Fruit fly (Drosophila melanogaster) whole organism, embryonic: ENCODE data around the gene CG32459.

ENCODE experiments used
- B-H1 ChIP-seq: fragments of 200-800 bp; sonication (Bioruptor generic); IDR thresholded peaks from 3 replicates; pipeline ENCODE4 v1.3.6; 2022; ENCODE audit warnings: missing biosample characterization, missing genetic modification characterization
- Bdp1 ChIP-seq: fragments of 200-800 bp; sonication (Bioruptor generic); optimal IDR thresholded peaks from 3 replicates; lab custom pipeline; 2016; ENCODE audit warnings: missing biosample characterization, missing genetic modification characterization
- Bteb2 ChIP-seq: fragments of 200-800 bp; sonication (Bioruptor generic); optimal IDR thresholded peaks from 2 replicates; lab custom pipeline; 2016; ENCODE audit warnings: missing biosample characterization, missing genetic modification characterization
- CG10147 ChIP-seq: fragments of 200-800 bp; sonication (Bioruptor generic); optimal IDR thresholded peaks from 2 replicates; lab custom pipeline; 2019; ENCODE audit warnings: missing biosample characterization, mild to moderate bottlenecking, missing genetic modification characterization, moderate library complexity
- CG11504 ChIP-seq: fragments of 200-800 bp; sonication (Bioruptor generic); optimal IDR thresholded peaks from 3 replicates; lab custom pipeline; 2019; ENCODE audit warnings: missing biosample characterization, mild to moderate bottlenecking, missing genetic modification characterization, moderate library complexity
- CG14860 ChIP-seq: fragments of 200-800 bp; sonication (Bioruptor generic); IDR thresholded peaks from 3 replicates; pipeline ENCODE4 v1.3.6; 2022; ENCODE audit warnings: missing biosample characterization, missing genetic modification characterization; ENCODE audit not compliant: partially characterized antibody
- CG18011 ChIP-seq: fragments of 200-800 bp; sonication (Bioruptor generic); optimal IDR thresholded peaks from 2 replicates; lab custom pipeline; 2017; ENCODE audit warnings: missing biosample characterization, missing genetic modification characterization, mild to moderate bottlenecking, moderate library complexity, missing genotype
- CG1832 ChIP-seq: fragments of 200-800 bp; sonication (Bioruptor generic); optimal IDR thresholded peaks from 2 replicates; lab custom pipeline; 2017; ENCODE audit warnings: missing biosample characterization, mild to moderate bottlenecking, missing genetic modification characterization, inconsistent platforms
- CG2875 ChIP-seq: fragments of 200-800 bp; sonication (Bioruptor generic); optimal IDR thresholded peaks from 2 replicates; lab custom pipeline; 2017; ENCODE audit warnings: missing biosample characterization, mild to moderate bottlenecking, missing genetic modification characterization, missing genetic modification reagents
- CG30431 ChIP-seq: fragments of 200-800 bp; sonication (Bioruptor generic); optimal IDR thresholded peaks from 2 replicates; lab custom pipeline; 2017; ENCODE audit warnings: missing biosample characterization, missing genetic modification characterization
- CG3163 ChIP-seq: fragments of 200-800 bp; sonication (Bioruptor generic); optimal IDR thresholded peaks from 3 replicates; lab custom pipeline; 2016; ENCODE audit warnings: missing biosample characterization, missing genetic modification characterization
- CG34224 ChIP-seq: fragments of 200-800 bp; sonication (Bioruptor generic); IDR thresholded peaks from 3 replicates; pipeline ENCODE4 v1.3.6; 2022; ENCODE audit warnings: missing biosample characterization, missing genetic modification characterization; ENCODE audit not compliant: partially characterized antibody
- CG42726 ChIP-seq: fragments of 200-800 bp; sonication (Bioruptor generic); IDR thresholded peaks from 2 replicates; pipeline ENCODE4 v1.3.6; 2022; ENCODE audit warnings: missing biosample characterization, missing genetic modification characterization; ENCODE audit not compliant: partially characterized antibody
- CG4854 ChIP-seq: fragments of 200-800 bp; sonication (Bioruptor generic); optimal IDR thresholded peaks from 2 replicates; lab custom pipeline; 2016; ENCODE audit warnings: missing biosample characterization, missing genetic modification characterization, inconsistent platforms
- CG6689 ChIP-seq: fragments of 200-800 bp; sonication (Bioruptor generic); IDR thresholded peaks from 2 replicates; pipeline ENCODE4 v1.3.6; 2022; ENCODE audit warnings: missing biosample characterization, missing genetic modification characterization
- CG8281 ChIP-seq: fragments of 200-800 bp; sonication (Bioruptor generic); optimal IDR thresholded peaks from 2 replicates; lab custom pipeline; 2018; ENCODE audit warnings: missing biosample characterization, mild to moderate bottlenecking, missing genetic modification characterization, moderate library complexity
- CG8924 ChIP-seq: fragments of 200-800 bp; optimal IDR thresholded peaks from 3 replicates; lab custom pipeline; 2019; ENCODE audit warnings: missing biosample characterization, mild to moderate bottlenecking, missing genetic modification characterization, moderate library complexity
- Doc2 ChIP-seq: fragments of 200-800 bp; sonication (Bioruptor generic); IDR thresholded peaks from 2 replicates; pipeline ENCODE4 v1.3.6; 2022; ENCODE audit warnings: missing biosample characterization, missing genetic modification characterization
- Doc3 ChIP-seq: fragments of 200-800 bp; sonication (Bioruptor generic); IDR thresholded peaks from 3 replicates; pipeline ENCODE4 v1.3.6; 2022; ENCODE audit warnings: missing biosample characterization, missing genetic modification characterization; ENCODE audit not compliant: partially characterized antibody
- E2f1 ChIP-seq: fragments of 200-800 bp; sonication (Bioruptor generic); IDR thresholded peaks from 2 replicates; pipeline ENCODE4 v1.3.6; 2022; ENCODE audit warnings: missing biosample characterization, missing genetic modification characterization
- Elba2 ChIP-seq: fragments of 200-800 bp; sonication (Bioruptor generic); optimal IDR thresholded peaks from 3 replicates; lab custom pipeline; 2016; ENCODE audit warnings: missing biosample characterization, missing genetic modification characterization
- Ets65A ChIP-seq: fragments of 200-800 bp; sonication (Bioruptor generic); peaks from one replicate; lab custom pipeline; 2016; ENCODE audit warnings: missing biosample characterization, missing genetic modification characterization
- H15 ChIP-seq: fragments of 200-800 bp; sonication (Bioruptor generic); IDR thresholded peaks from 3 replicates; pipeline ENCODE4 v1.3.6; 2022; ENCODE audit warnings: missing biosample characterization, missing genetic modification characterization
- HLH3B ChIP-seq: fragments of 200-800 bp; sonication (Bioruptor generic); IDR thresholded peaks from 2 replicates; pipeline ENCODE4 v1.3.6; 2022; ENCODE audit warnings: missing biosample characterization, missing genetic modification characterization
- HLH4C ChIP-seq: fragments of 200-800 bp; sonication (Bioruptor generic); IDR thresholded peaks from 3 replicates; pipeline ENCODE4 v1.3.6; 2022; ENCODE audit warnings: missing biosample characterization, missing genetic modification characterization; ENCODE audit not compliant: partially characterized antibody
- Med ChIP-seq: fragments of 200-800 bp; sonication (Bioruptor generic); peaks from one replicate; lab custom pipeline; 2016; ENCODE audit warnings: missing biosample characterization, missing genetic modification characterization, mild to moderate bottlenecking, inconsistent platforms, moderate library complexity
- Mes4 ChIP-seq: fragments of 200-800 bp; sonication (Bioruptor generic); optimal IDR thresholded peaks from 2 replicates; lab custom pipeline; 2016; ENCODE audit warnings: missing biosample characterization, missing genetic modification characterization
- Mrtf ChIP-seq: fragments of 200-800 bp; sonication (Bioruptor generic); IDR thresholded peaks from 3 replicates; pipeline ENCODE4 v1.3.6; 2022; ENCODE audit warnings: missing biosample characterization, missing genetic modification characterization
- Oaz ChIP-seq: fragments of 200-800 bp; sonication (Bioruptor generic); IDR thresholded peaks from 2 replicates; pipeline ENCODE4 v1.3.6; 2022; ENCODE audit warnings: missing biosample characterization, missing genetic modification characterization
- chinmo ChIP-seq: fragments of 200-800 bp; sonication (Bioruptor generic); IDR thresholded peaks from 4 replicates; pipeline ENCODE4 v1.3.6; 2022; ENCODE audit warnings: missing biosample characterization, missing genetic modification characterization; ENCODE audit not compliant: partially characterized antibody
- corto ChIP-seq: fragments of 200-800 bp; sonication (Bioruptor generic); optimal IDR thresholded peaks from 2 replicates; lab custom pipeline; 2016; ENCODE audit warnings: missing biosample characterization, mild to moderate bottlenecking, missing genetic modification characterization, moderate library complexity
- crc ChIP-seq: fragments of 200-800 bp; sonication (Bioruptor generic); optimal IDR thresholded peaks from 2 replicates; lab custom pipeline; 2016; ENCODE audit warnings: missing biosample characterization, missing genetic modification characterization
- crol ChIP-seq: fragments of 200-800 bp; sonication (Bioruptor generic); IDR thresholded peaks from 2 replicates; pipeline ENCODE4 v1.3.6; 2022; ENCODE audit warnings: missing biosample characterization, missing genetic modification characterization
- dmrt99B ChIP-seq: fragments of 200-800 bp; sonication (Bioruptor generic); optimal IDR thresholded peaks from 2 replicates; lab custom pipeline; 2018; ENCODE audit warnings: missing biosample characterization, mild to moderate bottlenecking, missing genetic modification characterization, moderate library complexity
- h ChIP-seq: fragments of >200 bp; optimal IDR thresholded peaks from 2 replicates; lab custom pipeline; 2017
- nom ChIP-seq: fragments of 200-800 bp; sonication (Bioruptor generic); optimal IDR thresholded peaks from 2 replicates; lab custom pipeline; 2017; ENCODE audit warnings: missing biosample characterization, missing genetic modification characterization, mild to moderate bottlenecking, moderate library complexity, missing genetic modification reagents
- onecut ChIP-seq: fragments of 200-800 bp; sonication (Bioruptor generic); IDR thresholded peaks from 2 replicates; pipeline ENCODE4 v1.3.6; 2022; ENCODE audit warnings: missing biosample characterization, missing genetic modification characterization
- otp ChIP-seq: fragments of 200-800 bp; sonication (Bioruptor generic); IDR thresholded peaks from 3 replicates; pipeline ENCODE4, ENCODE4 v1.3.6; 2022; ENCODE audit warnings: missing biosample characterization, missing genetic modification characterization
- p53 ChIP-seq: fragments of 200-800 bp; sonication (Bioruptor generic); optimal IDR thresholded peaks from 2 replicates; lab custom pipeline; 2016; ENCODE audit warnings: missing biosample characterization, missing genetic modification characterization
- ro ChIP-seq: fragments of 200-800 bp; sonication (Bioruptor generic); IDR thresholded peaks from 2 replicates; pipeline ENCODE4 v1.3.6; 2022; ENCODE audit warnings: missing biosample characterization, missing genetic modification characterization
- ssp ChIP-seq: fragments of 200-800 bp; sonication (Bioruptor generic); IDR thresholded peaks from 2 replicates; pipeline ENCODE4 v1.3.6; 2022; ENCODE audit warnings: missing biosample characterization, missing genetic modification characterization
- tna ChIP-seq: fragments of 200-800 bp; sonication (Bioruptor generic); IDR thresholded peaks from 2 replicates; pipeline ENCODE4 v1.3.6; 2022; ENCODE audit warnings: missing biosample characterization, missing genetic modification characterization; ENCODE audit not compliant: partially characterized antibody
- trh ChIP-seq: fragments of 200-800 bp; sonication (Bioruptor generic); optimal IDR thresholded peaks from 2 replicates; lab custom pipeline; 2016; ENCODE audit warnings: missing biosample characterization, missing genetic modification characterization
- unc-4 ChIP-seq: fragments of 200-800 bp; sonication (Bioruptor generic); IDR thresholded peaks from 2 replicates; pipeline ENCODE4 v1.3.6; 2022; ENCODE audit warnings: missing biosample characterization, missing genetic modification characterization; ENCODE audit not compliant: partially characterized antibody
- wdn ChIP-seq: fragments of 200-800 bp; sonication (Bioruptor generic); IDR thresholded peaks from 2 replicates; pipeline ENCODE4 v1.3.6; 2022; ENCODE audit warnings: missing biosample characterization, missing genetic modification characterization
- yki ChIP-seq: fragments of >200 bp; optimal IDR thresholded peaks from 3 replicates; lab custom pipeline; 2018
- z ChIP-seq: fragments of 200-800 bp; sonication (Bioruptor generic); IDR thresholded peaks from 3 replicates; pipeline ENCODE4 v1.3.6; 2022; ENCODE audit warnings: missing biosample characterization, missing genetic modification characterization

CG32459 gene

dm6 chr3L:22824668-22825192, 31.1 kb downstream of the CG32459 start (continued):
- no peak for TF ChIP-seq dmrt99B (tag; lab: Kevin White, UChicago)
- TF ChIP-seq wdn: no peak
- TF ChIP-seq CG14860 (GFP tag; lab: Robert Waterston, UW): no peak
- TF ChIP-seq CG34224 (GFP tag; lab: Robert Waterston, UW): peak; percentile 63; the same call in 1 of the 3 replicates
- TF ChIP-seq HLH3B: no peak
- TF ChIP-seq, all 482 proteins: peak for 51

- TF ChIP-seq crol (GFP tag; lab: Robert Waterston, UW) (0 out of 2 replicates have a peak, but pooled peaks have one; percentile 11), Ets65A (peak; percentile 1), CG1832 (no peak), corto (GFP tag; lab: Kevin White, UChicago) (peak; percentile 33), B-H1 (no peak), CG8281 (tag; lab: Kevin White, UChicago) (no peak), crc (no peak), HLH4C (0 out of 3 replicates have a peak, but pooled peaks have one; percentile 13)
Observed at dm6 chr3L:22823230-22823629, 32.6 kb downstream of the CG32459 start.

dm6 chr3L:22822544-22823175, 33.2 kb downstream of the CG32459 start:
- TF ChIP-seq Bdp1 (no peak), otp (GFP tag; lab: Robert Waterston, UW) (no peak), ssp (GFP tag; lab: Robert Waterston, UW) (peak; percentile 43; the same call in 1 of the 2 replicates), yki (lab: Kevin White, UChicago) (peak; percentile 38), CG18011 (GFP tag; lab: Kevin White, UChicago) (no peak), CG30431 (GFP tag; lab: Kevin White, UChicago) (no peak), trh (GFP tag; lab: Kevin White, UChicago) (no peak), Oaz (no peak), Doc2 (GFP tag; lab: Robert Waterston, UW) (no peak), onecut (GFP tag; lab: Robert Waterston, UW) (peak; percentile 5; the same call in 1 of the 2 replicates), ro (GFP tag; lab: Robert Waterston, UW) (no peak), unc-4 (GFP tag; lab: Robert Waterston, UW) (no peak), CG6689 (GFP tag; lab: Robert Waterston, UW) (no peak), h (lab: Kevin White, UChicago) (no peak), CG2875 (GFP tag; lab: Kevin White, UChicago) (no peak), CG3163 (peak; percentile 69), E2f1 (GFP tag; lab: Robert Waterston, UW) (no peak), HLH4C (no peak), CG11504 (tag; lab: Kevin White, UChicago) (no peak), CG8924 (tag; lab: Kevin White, UChicago) (no peak), Doc3 (GFP tag; lab: Robert Waterston, UW) (no peak), Mrtf (no peak), Elba2 (GFP tag; lab: Kevin White, UChicago) (no peak), wdn (no peak), z (0 out of 3 replicates have a peak, but pooled peaks have one; percentile 7), chinmo (GFP tag; lab: Robert Waterston, UW) (peak; percentile 87; the same call in 2 of the 4 replicates), Med (GFP tag; lab: Kevin White, UChicago) (peak; percentile 68), CG4854 (GFP tag; lab: Kevin White, UChicago) (no peak), Mes4 (GFP tag; lab: Kevin White, UChicago) (no peak), CG10147 (no peak), tna (GFP tag; lab: Robert Waterston, UW) (no peak), Bteb2 (GFP tag; lab: Kevin White, UChicago) (no peak), nom (peak; percentile 99), p53 (GFP tag; lab: Kevin White, UChicago) (no peak), CG42726 (GFP tag; lab: Robert Waterston, UW) (no peak), H15 (GFP tag; lab: Robert Waterston, UW) (no peak)
